Fruit fly (Drosophila melanogaster) whole organism, embryonic: Measurements from ENCODE around the gene Rilpl.

Experiments used
- Ada2b ChIP-seq: fragments of 200-800 bp; sonication (Bioruptor generic); IDR thresholded peaks from 2 replicates; pipeline ENCODE4 v1.3.6; 2022; ENCODE audit warnings: missing biosample characterization, missing genetic modification characterization
- C15 ChIP-seq: fragments of 200-800 bp; sonication (Bioruptor generic); IDR thresholded peaks from 3 replicates; pipeline ENCODE4 v1.3.6; 2022; ENCODE audit warnings: missing biosample characterization, missing genetic modification characterization
- CG10979 ChIP-seq: fragments of 200-800 bp; sonication (Bioruptor generic); optimal IDR thresholded peaks from 2 replicates; lab custom pipeline; 2018; ENCODE audit warnings: missing biosample characterization, mild to moderate bottlenecking, missing genetic modification characterization, moderate library complexity
- CG12659 ChIP-seq: fragments of 200-800 bp; sonication (Bioruptor generic); optimal IDR thresholded peaks from 3 replicates; lab custom pipeline; 2017; ENCODE audit warnings: mild to moderate bottlenecking, missing biosample characterization, missing genetic modification reagents, missing genetic modification characterization
- CG12744 ChIP-seq: fragments of 200-800 bp; sonication (Bioruptor generic); optimal IDR thresholded peaks from 2 replicates; lab custom pipeline; 2016; ENCODE audit warnings: missing biosample characterization, missing genetic modification characterization
- CG12942 ChIP-seq: fragments of 200-800 bp; sonication (Bioruptor generic); optimal IDR thresholded peaks from 3 replicates; lab custom pipeline; 2016; ENCODE audit warnings: missing biosample characterization, missing genetic modification characterization
- CG14667 ChIP-seq: fragments of 200-800 bp; sonication (Bioruptor generic); IDR thresholded peaks from 2 replicates; pipeline ENCODE4 v1.3.6; 2022; ENCODE audit warnings: missing biosample characterization, missing genetic modification characterization
- CG15479 ChIP-seq: fragments of 200-800 bp; sonication (Bioruptor generic); optimal IDR thresholded peaks from 3 replicates; lab custom pipeline; 2019; ENCODE audit warnings: missing biosample characterization, mild to moderate bottlenecking, missing genetic modification characterization, moderate library complexity
- CG1602 ChIP-seq: fragments of 200-800 bp; sonication (Bioruptor generic); optimal IDR thresholded peaks from 3 replicates; lab custom pipeline; 2016; ENCODE audit warnings: missing biosample characterization, missing genetic modification characterization
- CG18476 ChIP-seq: fragments of 200-800 bp; sonication (Bioruptor generic); optimal IDR thresholded peaks from 2 replicates; lab custom pipeline; 2016; ENCODE audit warnings: missing biosample characterization, mild to moderate bottlenecking, missing genetic modification characterization
- CG18619 ChIP-seq: fragments of 200-800 bp; sonication (Bioruptor generic); optimal IDR thresholded peaks from 3 replicates; lab custom pipeline; 2017; ENCODE audit warnings: missing biosample characterization, mild to moderate bottlenecking, missing genetic modification characterization
- CG31224 ChIP-seq: fragments of 200-800 bp; sonication (Bioruptor generic); IDR thresholded peaks from 2 replicates; pipeline ENCODE4 v1.3.6; 2022; ENCODE audit warnings: missing biosample characterization, missing genetic modification characterization
- CG31441 ChIP-seq: fragments of 200-800 bp; sonication (Bioruptor generic); IDR thresholded peaks from 2 replicates; pipeline ENCODE4 v1.3.6; 2022; ENCODE audit warnings: missing biosample characterization, missing genetic modification characterization
- CG32767 ChIP-seq: fragments of 200-800 bp; sonication (Bioruptor generic); IDR thresholded peaks from 2 replicates; pipeline ENCODE4 v1.3.6; 2022; ENCODE audit warnings: missing biosample characterization, missing genetic modification characterization
- CG4404 ChIP-seq: fragments of 200-800 bp; sonication (Bioruptor generic); IDR thresholded peaks from 2 replicates; pipeline ENCODE4 v1.3.6; 2022; ENCODE audit warnings: missing biosample characterization, missing genetic modification characterization
- CG6854 ChIP-seq: fragments of 200-800 bp; sonication (Bioruptor generic); optimal IDR thresholded peaks from 3 replicates; lab custom pipeline; 2017; ENCODE audit warnings: missing biosample characterization, mild to moderate bottlenecking, missing genetic modification characterization
- CG7839 ChIP-seq: fragments of 200-800 bp; sonication (Bioruptor generic); optimal IDR thresholded peaks from 3 replicates; lab custom pipeline; 2018; ENCODE audit warnings: missing biosample characterization, mild to moderate bottlenecking, missing genetic modification characterization, moderate library complexity
- CG8388 ChIP-seq: fragments of 200-800 bp; sonication (Bioruptor generic); optimal IDR thresholded peaks from 2 replicates; lab custom pipeline; 2019; ENCODE audit warnings: missing biosample characterization, mild to moderate bottlenecking, missing genetic modification characterization, moderate library complexity
- CG9727 ChIP-seq: fragments of 200-800 bp; sonication (Bioruptor generic); optimal IDR thresholded peaks from 3 replicates; lab custom pipeline; 2017; ENCODE audit warnings: missing biosample characterization, mild to moderate bottlenecking, missing genetic modification characterization
- CG9797 ChIP-seq: fragments of 200-800 bp; sonication (Bioruptor generic); optimal IDR thresholded peaks from 3 replicates; lab custom pipeline; 2018; ENCODE audit warnings: missing biosample characterization, mild to moderate bottlenecking, missing genetic modification characterization
- Dip2 ChIP-seq: fragments of 200-800 bp; sonication (Bioruptor generic); IDR thresholded peaks from 2 replicates; pipeline ENCODE4 v1.3.6; 2022; ENCODE audit warnings: missing biosample characterization, missing genetic modification characterization
- Dp ChIP-seq: fragments of 200-800 bp; sonication (Bioruptor generic); optimal IDR thresholded peaks from 2 replicates; lab custom pipeline; 2018; ENCODE audit warnings: missing biosample characterization, mild to moderate bottlenecking, missing genetic modification characterization, moderate library complexity
- Fer1 ChIP-seq: fragments of 200-800 bp; sonication (Bioruptor generic); optimal IDR thresholded peaks from 2 replicates; lab custom pipeline; 2017; ENCODE audit warnings: missing biosample characterization, mild to moderate bottlenecking, missing genetic modification characterization
- HLHmδ ChIP-seq: fragments of 200-800 bp; sonication (Bioruptor generic); optimal IDR thresholded peaks from 2 replicates; lab custom pipeline; 2018; ENCODE audit warnings: missing biosample characterization, mild to moderate bottlenecking, missing genetic modification characterization, moderate library complexity
- Jarid2 ChIP-seq: fragments of 200-800 bp; sonication (Bioruptor generic); optimal IDR thresholded peaks from 3 replicates; lab custom pipeline; 2017; ENCODE audit warnings: mild to moderate bottlenecking, missing biosample characterization, missing genetic modification reagents, missing genetic modification characterization
- MESR4 ChIP-seq: fragments of 200-800 bp; sonication (Bioruptor generic); optimal IDR thresholded peaks from 2 replicates; lab custom pipeline; 2018; ENCODE audit warnings: missing biosample characterization, mild to moderate bottlenecking, missing genetic modification characterization, moderate library complexity
- NK7.1 ChIP-seq: fragments of 200-800 bp; sonication (Bioruptor generic); optimal IDR thresholded peaks from 3 replicates; lab custom pipeline; 2016; ENCODE audit warnings: missing biosample characterization, missing genetic modification characterization
- Pdp1 ChIP-seq, 2 experiments: fragments of 200-800 bp; sonication (Bioruptor generic); optimal IDR thresholded peaks; 3 replicates each; lab custom pipeline; 2016; ENCODE audit warnings: missing biosample characterization in 2 of 2, missing genetic modification characterization in 2 of 2, mild to moderate bottlenecking in 1 of 2, moderate library complexity in 1 of 2
- Rx ChIP-seq: fragments of 200-800 bp; sonication (Bioruptor generic); IDR thresholded peaks from 2 replicates; pipeline ENCODE4 v1.3.6; 2022; ENCODE audit warnings: missing biosample characterization, missing genetic modification characterization
- Stat92E ChIP-seq, 3 experiments: fragments of >200 bp in 2 of 3; fragments of 200-800 bp in 1 of 3; sonication (Bioruptor generic) in 1 of 3; optimal IDR thresholded peaks; 2 replicates each; lab custom pipeline; 2017 to 2019; ENCODE audit warnings: missing biosample characterization in 3 of 3, missing genetic modification characterization in 3 of 3, mild to moderate bottlenecking in 1 of 3, moderate library complexity in 1 of 3
- Tbp ChIP-seq: fragments of >200 bp; optimal IDR thresholded peaks from 2 replicates; lab custom pipeline; 2018; ENCODE audit warnings: missing biosample characterization, missing genetic modification characterization
- Vsx1 ChIP-seq: fragments of 200-800 bp; sonication (Bioruptor generic); optimal IDR thresholded peaks from 2 replicates; lab custom pipeline; 2017; ENCODE audit warnings: missing biosample characterization, mild to moderate bottlenecking, missing genetic modification characterization, missing genetic modification reagents
- abd-A ChIP-seq: fragments of 200-800 bp; sonication (Bioruptor generic); optimal IDR thresholded peaks from 3 replicates; lab custom pipeline; 2019; ENCODE audit warnings: missing biosample characterization, mild to moderate bottlenecking, missing genetic modification characterization, moderate library complexity
- bab2 ChIP-seq: fragments of 200-800 bp; sonication (Bioruptor generic); optimal IDR thresholded peaks from 2 replicates; lab custom pipeline; 2016; ENCODE audit warnings: missing biosample characterization, missing genetic modification characterization
- caup ChIP-seq: fragments of 200-800 bp; sonication (Bioruptor generic); optimal IDR thresholded peaks from 3 replicates; lab custom pipeline; 2017; ENCODE audit warnings: missing biosample characterization, mild to moderate bottlenecking, missing genetic modification characterization, moderate library complexity; ENCODE audit not compliant: severe bottlenecking
- chif ChIP-seq, 2 experiments: fragments of 200-800 bp; sonication (Bioruptor generic); optimal IDR thresholded peaks; 3 replicates each; lab custom pipeline; 2016; ENCODE audit warnings: missing biosample characterization in 2 of 2, missing genetic modification characterization in 2 of 2
- chm ChIP-seq: fragments of 200-800 bp; sonication (Bioruptor generic); IDR thresholded peaks from 2 replicates; pipeline ENCODE4 v1.3.6; 2022; ENCODE audit warnings: missing biosample characterization, missing genetic modification characterization
- chn ChIP-seq: fragments of 200-800 bp; sonication (Bioruptor generic); optimal IDR thresholded peaks from 2 replicates; lab custom pipeline; 2016; ENCODE audit warnings: missing biosample characterization, missing genetic modification characterization
- esg ChIP-seq: fragments of 200-800 bp; sonication (Bioruptor generic); conservative IDR thresholded peaks from 2 replicates; pipeline ENCODE4 v1.3.6; 2022; ENCODE audit warnings: missing biosample characterization, missing genetic modification characterization
- gt ChIP-seq: fragments of 200-800 bp; sonication (Bioruptor generic); IDR thresholded peaks from 2 replicates; pipeline ENCODE4 v1.3.6; 2022; ENCODE audit warnings: missing biosample characterization, missing genetic modification characterization
- ind ChIP-seq: fragments of 200-800 bp; sonication (Bioruptor generic); optimal IDR thresholded peaks from 3 replicates; lab custom pipeline; 2016; ENCODE audit warnings: missing biosample characterization, missing genetic modification characterization
- lilli ChIP-seq: fragments of 200-800 bp; sonication (Bioruptor generic); optimal IDR thresholded peaks from 3 replicates; lab custom pipeline; 2016; ENCODE audit warnings: missing biosample characterization, missing genetic modification characterization
- org-1 ChIP-seq: fragments of 200-800 bp; sonication (Bioruptor generic); optimal IDR thresholded peaks from 2 replicates; lab custom pipeline; 2017; ENCODE audit warnings: missing biosample characterization, missing genetic modification characterization
- slou ChIP-seq: fragments of 200-800 bp; sonication (Bioruptor generic); optimal IDR thresholded peaks from 3 replicates; lab custom pipeline; 2016; ENCODE audit warnings: missing biosample characterization, missing genetic modification characterization
- sna ChIP-seq: fragments of 200-800 bp; sonication (Bioruptor generic); IDR thresholded peaks from 2 replicates; pipeline ENCODE4 v1.3.6; 2022; ENCODE audit warnings: missing biosample characterization, missing genetic modification characterization; ENCODE audit not compliant: partially characterized antibody
- stc ChIP-seq: fragments of 200-800 bp; sonication (Bioruptor generic); IDR thresholded peaks from 2 replicates; pipeline ENCODE4 v1.3.6; 2022; ENCODE audit warnings: missing biosample characterization, missing genetic modification characterization
- tna ChIP-seq: fragments of 200-800 bp; sonication (Bioruptor generic); IDR thresholded peaks from 2 replicates; pipeline ENCODE4 v1.3.6; 2022; ENCODE audit warnings: missing biosample characterization, missing genetic modification characterization; ENCODE audit not compliant: partially characterized antibody
- trh ChIP-seq: fragments of 200-800 bp; sonication (Bioruptor generic); optimal IDR thresholded peaks from 2 replicates; lab custom pipeline; 2016; ENCODE audit warnings: missing biosample characterization, missing genetic modification characterization
- twi ChIP-seq: fragments of 200-800 bp; optimal IDR thresholded peaks from 2 replicates; lab custom pipeline; 2019; ENCODE audit warnings: missing biosample characterization, mild to moderate bottlenecking, missing genetic modification characterization, moderate library complexity
- unc-4 ChIP-seq: fragments of 200-800 bp; sonication (Bioruptor generic); IDR thresholded peaks from 2 replicates; pipeline ENCODE4 v1.3.6; 2022; ENCODE audit warnings: missing biosample characterization, missing genetic modification characterization; ENCODE audit not compliant: partially characterized antibody
- zfh2 ChIP-seq: fragments of 200-800 bp; sonication (Bioruptor generic); optimal IDR thresholded peaks from 2 replicates; lab custom pipeline; 2016; ENCODE audit warnings: missing biosample characterization, missing genetic modification characterization

Gene Rilpl

DNA sequence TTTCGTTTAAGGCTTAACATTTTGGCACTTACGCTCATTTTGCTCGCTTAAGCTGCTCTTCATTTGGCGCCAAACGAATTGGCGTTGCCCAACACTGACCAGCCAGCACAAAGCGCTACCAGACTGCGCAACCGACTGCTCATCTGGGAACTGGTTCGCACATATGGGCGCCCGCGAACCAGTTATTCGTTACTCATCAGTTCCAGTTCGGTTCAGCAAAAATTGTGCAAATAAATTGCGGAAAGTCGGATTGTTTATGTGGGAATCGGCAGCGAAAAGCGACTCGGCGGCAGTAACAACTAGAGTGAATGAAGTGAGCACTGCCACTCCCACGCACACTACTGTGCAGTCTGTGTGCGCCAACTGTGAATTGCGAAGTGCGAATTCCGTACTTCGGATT lies at the start of gene Rilpl (continued):
- TF ChIP-seq CG4404 (no peak), Dp (peak; percentile 93), CG14667 (no peak), CG18476 (GFP tag; lab: Kevin White, UChicago) (no peak), CG12942 (GFP tag; lab: Kevin White, UChicago) (no peak), Stat92E (GFP tag; optimal IDR thresholded peaks at IDR 0.05; lab: Kevin White, UChicago) (no peak), Jarid2 (GFP tag; lab: Kevin White, UChicago) (no peak), CG32767 (GFP tag; lab: Robert Waterston, UW) (no peak), Rx (peak; percentile 26; the same call in 1 of the 2 replicates), CG12744 (GFP tag; lab: Kevin White, UChicago) (no peak), stc (no peak), CG7839 (tag; lab: Kevin White, UChicago) (no peak), HLHmδ (GFP tag; lab: Kevin White, UChicago) (no peak), chn (no peak), CG6854 (no peak), ind (GFP tag; lab: Kevin White, UChicago) (peak; percentile 2), Ada2b (GFP tag; lab: Robert Waterston, UW) (no peak), tna (GFP tag; lab: Robert Waterston, UW) (peak; percentile 38; the same call in 1 of the 2 replicates), twi (tag; lab: Kevin White, UChicago) (peak; percentile 51), Vsx1 (GFP tag; lab: Kevin White, UChicago) (no peak), CG31441 (GFP tag; lab: Robert Waterston, UW) (no peak), CG15479 (GFP tag; lab: Kevin White, UChicago) (peak; percentile 1), CG9797 (peak; percentile 23), abd-A (no peak), CG12659 (GFP tag; lab: Kevin White, UChicago) (peak; percentile 69), trh (GFP tag; lab: Kevin White, UChicago) (no peak), slou (GFP tag; lab: Kevin White, UChicago) (no peak), gt (GFP tag; lab: Robert Waterston, UW) (no peak), zfh2 (GFP tag; lab: Kevin White, UChicago) (peak; percentile 52), lilli (GFP tag; lab: Kevin White, UChicago) (peak; percentile 35), caup (GFP tag; lab: Kevin White, UChicago) (no peak), bab2 (GFP tag; lab: Kevin White, UChicago) (peak; percentile 2), CG18619 (GFP tag; lab: Kevin White, UChicago) (no peak), esg (no peak), Pdp1 (GFP tag; optimal IDR thresholded peaks at IDR 0.05; lab: Kevin White, UChicago) (peak in 1 of 2 experiments; percentile 62), CG9727 (GFP tag; lab: Kevin White, UChicago) (no peak), CG8388 (GFP tag; lab: Kevin White, UChicago) (no peak), CG10979 (no peak), Tbp (GFP tag; lab: Kevin White, UChicago) (no peak), MESR4 (GFP tag; lab: Kevin White, UChicago) (peak; percentile 77), chif (GFP tag; optimal IDR thresholded peaks at IDR 0.05; lab: Kevin White, UChicago) (peak in 1 of 2 experiments; percentile 33), CG1602 (GFP tag; lab: Kevin White, UChicago) (no peak), CG31224 (GFP tag; lab: Robert Waterston, UW) (no peak), sna (GFP tag; lab: Robert Waterston, UW) (no peak), NK7.1 (GFP tag; lab: Kevin White, UChicago) (no peak), Dip2 (GFP tag; lab: Robert Waterston, UW) (no peak), Fer1 (peak; percentile 32), chm (GFP tag; lab: Robert Waterston, UW) (peak; percentile 53), org-1 (GFP tag; lab: Kevin White, UChicago) (no peak), C15 (no peak), unc-4 (GFP tag; lab: Robert Waterston, UW) (peak; percentile 42; the same call in 1 of the 2 replicates)
